Worm (Caenorhabditis elegans): ENCODE results near the gene srd-59.

DNA sequence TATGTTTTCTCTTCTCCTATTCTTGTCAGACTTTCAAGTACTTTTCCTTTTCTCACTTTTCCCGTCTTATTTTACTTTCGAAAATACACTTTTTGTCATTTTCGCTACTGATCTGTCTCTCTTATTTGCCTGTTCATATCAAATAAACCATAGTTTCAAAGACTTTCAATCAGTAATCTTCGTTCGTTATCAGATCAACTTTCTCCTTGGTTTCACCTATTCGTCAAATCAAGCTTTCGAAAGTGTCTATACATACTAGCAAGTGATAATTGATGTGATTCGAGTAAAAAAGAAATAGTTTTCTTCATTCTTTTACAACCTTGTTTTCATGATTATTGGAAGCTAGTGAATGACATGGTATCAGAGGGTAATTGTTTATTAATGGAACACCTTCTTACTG lies 37.3 kb downstream of the srd-59 start:
- TF ChIP-seq fos-1 (tag; optimal IDR thresholded peaks at IDR 0.05) (no peak), zip-11 (GFP tag; IDR thresholded peaks at IDR 0.05) (no peak), madf-9 (GFP tag; conservative IDR thresholded peaks at IDR 0.05) (no peak), unc-62 (GFP tag; optimal IDR thresholded peaks at IDR 0.05 in 1 of 2) (no peak), unc-62 (tag; optimal IDR thresholded peaks at IDR 0.05) (no peak), ZK337.2 (GFP tag; IDR thresholded peaks at IDR 0.05) (no peak), lin-29 (GFP tag; IDR thresholded peaks at IDR 0.05) (no peak), lin-15B (tag; optimal IDR thresholded peaks at IDR 0.05) (no peak), ceh-44 (GFP tag; IDR thresholded peaks at IDR 0.05) (no peak), hlh-11 (tag; optimal IDR thresholded peaks at IDR 0.05) (no peak)
